Worm (Caenorhabditis elegans) whole organism, mixed stage, embryonic: ENCODE data around the gene C54D10.4.

Experiments used
- M03D4.4 ChIP-seq: sonication (generic microtip); optimal IDR thresholded peaks from 2 replicates; lab custom pipeline; 2017; ENCODE audit warnings: mild to moderate bottlenecking, missing genetic modification characterization, missing compliant biosample characterization
- bed-3 ChIP-seq: fragments of 200-800 bp; sonication (Bioruptor generic); optimal IDR thresholded peaks from 3 replicates; lab custom pipeline; 2018; ENCODE audit warnings: mild to moderate bottlenecking, missing genetic modification characterization, moderate library complexity, missing compliant biosample characterization
- blmp-1 ChIP-seq: fragments of 150-350 bp; optimal IDR thresholded peaks from 2 replicates; lab custom pipeline; 2014; ENCODE audit warnings: missing biosample characterization, missing genetic modification characterization
- ceh-39 ChIP-seq: fragments of 150-350 bp; optimal IDR thresholded peaks from 2 replicates; lab custom pipeline; 2014; ENCODE audit warnings: missing biosample characterization, missing genetic modification characterization
- ceh-43 ChIP-seq: fragments of 200-800 bp; sonication (Bioruptor generic); optimal IDR thresholded peaks from 2 replicates; lab custom pipeline; 2018; ENCODE audit warnings: mild to moderate bottlenecking, missing genetic modification characterization, moderate library complexity, missing compliant biosample characterization
- ceh-83 ChIP-seq: fragments of 200-800 bp; sonication (Bioruptor generic); optimal IDR thresholded peaks from 2 replicates; lab custom pipeline; 2018; ENCODE audit warnings: mild to moderate bottlenecking, missing genetic modification characterization, missing compliant biosample characterization
- ces-1 ChIP-seq: fragments of 150-350 bp; optimal IDR thresholded peaks from 2 replicates; lab custom pipeline; 2014; ENCODE audit warnings: missing biosample characterization, missing genetic modification reagents, missing genetic modification characterization
- cnd-1 ChIP-seq: fragments of 200-800 bp; sonication (Bioruptor generic); optimal IDR thresholded peaks from 2 replicates; lab custom pipeline; 2018; ENCODE audit warnings: mild to moderate bottlenecking, missing genetic modification characterization, missing compliant biosample characterization
- drap-1 ChIP-seq: fragments of 200-800 bp; sonication (Bioruptor generic); optimal IDR thresholded peaks from 3 replicates; lab custom pipeline; 2018; ENCODE audit warnings: mild to moderate bottlenecking, missing genetic modification characterization, missing compliant biosample characterization
- elt-1 ChIP-seq: sonication (generic microtip); optimal IDR thresholded peaks from 2 replicates; lab custom pipeline; 2017; ENCODE audit warnings: missing genetic modification characterization, mild to moderate bottlenecking, missing compliant biosample characterization, antibody characterized with exemption, moderate library complexity, borderline replicate concordance; ENCODE audit not compliant: insufficient read depth
- elt-3 ChIP-seq: fragments of 150-350 bp; optimal IDR thresholded peaks from 2 replicates; lab custom pipeline; 2014; ENCODE audit warnings: missing biosample characterization, missing genetic modification characterization
- ham-2 ChIP-seq: fragments of 200-800 bp; sonication (Bioruptor generic); optimal IDR thresholded peaks from 2 replicates; lab custom pipeline; 2018; ENCODE audit warnings: mild to moderate bottlenecking, missing genetic modification characterization, missing compliant biosample characterization
- hlh-1 ChIP-seq: fragments of 150-350 bp; optimal IDR thresholded peaks from 2 replicates; lab custom pipeline; 2014; ENCODE audit warnings: missing biosample characterization, missing genetic modification reagents, missing genetic modification characterization
- lin-13 ChIP-seq: fragments of 150-350 bp; optimal IDR thresholded peaks from 2 replicates; lab custom pipeline; 2014; ENCODE audit warnings: missing biosample characterization, missing genetic modification characterization
- lin-32 ChIP-seq: fragments of 200-800 bp; sonication (Bioruptor generic); optimal IDR thresholded peaks from 2 replicates; lab custom pipeline; 2018; ENCODE audit warnings: mild to moderate bottlenecking, missing genetic modification characterization, missing compliant biosample characterization
- lsy-2 ChIP-seq: fragments of 150-350 bp; optimal IDR thresholded peaks from 2 replicates; lab custom pipeline; 2014; ENCODE audit warnings: missing biosample characterization, missing genetic modification characterization
- mab-5 ChIP-seq: fragments of 150-350 bp; optimal IDR thresholded peaks from 2 replicates; lab custom pipeline; 2014; ENCODE audit warnings: missing biosample characterization, missing genetic modification characterization
- mep-1 ChIP-seq: fragments of 150-350 bp; optimal IDR thresholded peaks from 2 replicates; lab custom pipeline; 2017; ENCODE audit warnings: missing biosample characterization, missing genetic modification reagents, missing genetic modification characterization, inconsistent platforms
- mls-2 ChIP-seq: sonication (generic microtip); optimal IDR thresholded peaks from 2 replicates; lab custom pipeline; 2016; ENCODE audit warnings: mild to moderate bottlenecking, missing genetic modification characterization, moderate library complexity, missing compliant biosample characterization
- nhr-12 ChIP-seq: fragments of 150-350 bp; optimal IDR thresholded peaks from 2 replicates; lab custom pipeline; 2014; ENCODE audit warnings: missing biosample characterization, missing genetic modification characterization
- nhr-237 ChIP-seq: fragments of 150-350 bp; optimal IDR thresholded peaks from 2 replicates; lab custom pipeline; 2014; ENCODE audit warnings: missing biosample characterization, missing genetic modification characterization
- nhr-28 ChIP-seq: fragments of 150-350 bp; optimal IDR thresholded peaks from 2 replicates; lab custom pipeline; 2014; ENCODE audit warnings: missing biosample characterization, missing genetic modification characterization
- nhr-76 ChIP-seq: sonication (generic microtip); optimal IDR thresholded peaks from 2 replicates; lab custom pipeline; 2017; ENCODE audit warnings: missing biosample characterization, missing genetic modification characterization
- pha-4 ChIP-seq: fragments of 150-350 bp; optimal IDR thresholded peaks from 2 replicates; lab custom pipeline; 2018; ENCODE audit warnings: missing biosample characterization, missing genetic modification reagents, missing genetic modification characterization
- sem-2 ChIP-seq: fragments of 200-800 bp; sonication (Bioruptor generic); optimal IDR thresholded peaks from 2 replicates; lab custom pipeline; 2018; ENCODE audit warnings: mild to moderate bottlenecking, missing genetic modification characterization, missing compliant biosample characterization
- snpc-4 ChIP-seq: fragments of 150-350 bp; optimal IDR thresholded peaks from 2 replicates; lab custom pipeline; 2014; ENCODE audit warnings: missing biosample characterization, missing genetic modification characterization
- sptf-1 ChIP-seq: sonication (generic microtip); optimal IDR thresholded peaks from 2 replicates; lab custom pipeline; 2017; ENCODE audit warnings: mild to moderate bottlenecking, missing genetic modification characterization, moderate library complexity, missing compliant biosample characterization
- tbx-8 ChIP-seq: fragments of 200-800 bp; sonication (Bioruptor generic); optimal IDR thresholded peaks from 2 replicates; lab custom pipeline; 2018; ENCODE audit warnings: mild to moderate bottlenecking, missing genetic modification characterization, moderate library complexity, missing compliant biosample characterization
- unc-120 ChIP-seq: sonication (generic microtip); optimal IDR thresholded peaks from 2 replicates; lab custom pipeline; 2017; ENCODE audit warnings: missing genetic modification characterization, missing compliant biosample characterization; ENCODE audit not compliant: poor library complexity, severe bottlenecking
- unc-39 ChIP-seq: fragments of 150-350 bp; optimal IDR thresholded peaks from 2 replicates; lab custom pipeline; 2014; ENCODE audit warnings: missing biosample characterization, missing genetic modification characterization
- zip-8 ChIP-seq: fragments of 150-350 bp; optimal IDR thresholded peaks from 2 replicates; lab custom pipeline; 2014; ENCODE audit warnings: missing biosample characterization, missing genetic modification characterization
- ztf-11 ChIP-seq: fragments of 150-350 bp; optimal IDR thresholded peaks from 2 replicates; lab custom pipeline; 2014; ENCODE audit warnings: missing biosample characterization, missing genetic modification characterization

Gene C54D10.4

DNA sequence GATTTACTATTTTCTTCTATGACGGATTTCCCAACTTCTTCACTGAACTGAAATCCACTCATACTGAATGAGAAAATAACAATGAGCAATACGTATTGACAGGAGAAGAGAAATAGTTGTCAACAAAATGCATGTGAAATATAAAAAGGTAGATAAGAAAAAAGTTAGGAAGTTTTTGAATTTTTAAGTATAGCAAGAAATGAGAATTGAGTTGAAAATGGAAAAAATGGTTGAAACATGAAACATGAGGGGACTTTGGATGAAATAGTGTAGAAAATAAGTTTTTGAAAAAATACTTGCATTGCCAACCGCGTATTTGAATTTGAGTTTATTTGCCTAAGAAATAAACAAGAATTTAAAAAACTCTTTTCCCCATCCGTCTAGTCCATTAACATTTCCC lies 26.2 kb upstream of the C54D10.4 start, which contains the start of the genes pals-38 and C54D10.9:
Gene pals-38 (minus strand): TSS at position 101 of the 400 bp plus-strand sequence.
Gene C54D10.9 (plus strand): TSS at position 259 of the 400 bp plus-strand sequence.
- TF ChIP-seq blmp-1 (no peak), ceh-43 (GFP tag; lab: Kevin White, UChicago) (no peak), nhr-76 (tag; lab: Kevin White, UChicago) (no peak), unc-120 (tag; lab: Kevin White, UChicago) (no peak), lsy-2 (tag; lab: Kevin White, UChicago) (no peak), hlh-1 (tag; lab: Kevin White, UChicago) (no peak), mep-1 (tag; lab: Kevin White, UChicago) (no peak), ztf-11 (tag; lab: Kevin White, UChicago) (no peak), nhr-237 (tag; lab: Kevin White, UChicago) (no peak), M03D4.4 (tag; lab: Kevin White, UChicago) (no peak), nhr-28 (tag; lab: Kevin White, UChicago) (no peak), ces-1 (GFP tag; lab: Kevin White, UChicago) (no peak), lin-32 (GFP tag; lab: Kevin White, UChicago) (no peak), ceh-83 (GFP tag; lab: Kevin White, UChicago) (no peak), ham-2 (no peak), unc-39 (tag; lab: Kevin White, UChicago) (no peak), tbx-8 (GFP tag; lab: Kevin White, UChicago) (no peak), zip-8 (tag; lab: Kevin White, UChicago) (no peak), elt-1 (no peak), lin-13 (tag; lab: Kevin White, UChicago) (no peak)

DNA sequence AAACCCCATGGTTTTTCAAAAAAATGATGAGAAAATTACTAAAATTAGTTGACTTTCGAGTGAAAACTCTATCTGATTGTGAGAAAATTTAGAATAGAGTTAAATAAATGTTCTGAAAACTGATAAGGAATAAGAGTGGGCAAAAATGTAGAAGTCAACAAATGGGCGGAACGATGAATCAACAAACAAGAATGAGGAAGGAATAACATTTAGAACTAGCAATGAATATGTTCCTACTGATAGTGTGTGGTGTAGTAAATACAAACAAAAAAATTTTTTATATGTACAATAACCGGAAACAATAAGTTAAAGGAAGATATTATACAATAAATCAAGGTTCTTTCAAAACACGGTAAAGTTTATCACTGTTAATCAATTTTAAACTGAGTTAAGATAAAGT lies 23.0 kb upstream of the C54D10.4 start, which contains the start of gene pals-39:
Gene pals-39 (minus strand): TSS at position 101 of the 400 bp plus-strand sequence.
- TF ChIP-seq ceh-39 (tag; lab: Kevin White, UChicago) (no peak), ceh-83 (GFP tag; lab: Kevin White, UChicago) (no peak), nhr-28 (tag; lab: Kevin White, UChicago) (no peak), sptf-1 (no peak), elt-1 (no peak), mls-2 (tag; lab: Kevin White, UChicago) (no peak), lin-32 (GFP tag; lab: Kevin White, UChicago) (no peak), drap-1 (no peak)

DNA sequence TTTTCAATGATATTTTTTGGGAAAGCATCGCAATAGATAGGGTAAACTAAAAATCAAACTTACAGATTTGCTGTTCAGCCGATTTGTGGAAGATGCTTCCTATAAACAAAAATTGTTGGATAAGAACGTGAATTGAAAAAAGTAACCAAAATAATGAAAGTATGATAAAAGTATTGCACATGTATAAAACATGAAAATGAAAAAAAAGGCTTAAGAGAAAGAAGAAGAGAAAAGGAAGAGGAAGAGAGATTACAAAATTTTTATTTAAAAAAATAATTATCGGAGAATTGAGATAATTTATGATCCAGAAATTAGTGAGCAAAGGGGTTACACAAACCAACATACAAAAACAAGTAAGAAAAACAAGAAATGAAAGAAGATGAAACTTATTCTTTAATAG lies 20.7 kb upstream of the C54D10.4 start, which contains the start of gene pals-37:
Gene pals-37 (minus strand): TSS at position 101 of the 400 bp plus-strand sequence.
- TF ChIP-seq sem-2 (GFP tag; lab: Kevin White, UChicago), result no peak
- no peak for TF ChIP-seq nhr-76 (tag; lab: Kevin White, UChicago)
- no peak for TF ChIP-seq mep-1 (tag; lab: Kevin White, UChicago)
- no peak for TF ChIP-seq M03D4.4 (tag; lab: Kevin White, UChicago)
- no peak for TF ChIP-seq ceh-43 (GFP tag; lab: Kevin White, UChicago)
- no peak for TF ChIP-seq ces-1 (GFP tag; lab: Kevin White, UChicago)
- no peak for TF ChIP-seq cnd-1 (tag; lab: Kevin White, UChicago)
- TF ChIP-seq hlh-1 (tag; lab: Kevin White, UChicago), result no peak
- no peak for TF ChIP-seq pha-4 (tag; lab: Kevin White, UChicago)
- no peak for TF ChIP-seq nhr-12 (tag; lab: Kevin White, UChicago)
- no peak for TF ChIP-seq lin-32 (GFP tag; lab: Kevin White, UChicago)
- no peak for TF ChIP-seq elt-1
- no peak for TF ChIP-seq mab-5 (tag; lab: Kevin White, UChicago)
- TF ChIP-seq tbx-8 (GFP tag; lab: Kevin White, UChicago), result no peak

DNA sequence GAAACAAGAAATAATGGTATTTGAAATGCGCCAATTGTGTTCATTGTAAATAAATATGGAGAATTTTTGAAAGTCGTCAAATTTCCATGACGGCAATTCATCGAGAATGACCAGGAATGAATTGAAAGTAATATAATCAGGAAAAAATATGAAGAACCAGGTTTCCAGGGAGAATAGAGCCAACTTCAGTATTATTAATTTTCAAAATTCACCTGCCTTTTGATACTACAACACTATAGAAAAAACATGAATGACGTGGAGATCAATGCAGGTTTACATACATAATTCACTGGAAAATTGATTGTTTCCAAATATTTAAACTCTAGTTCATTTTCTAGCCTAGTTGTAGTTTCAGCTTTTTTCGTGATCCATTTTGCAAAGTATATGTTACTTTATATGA lies 13.0 kb upstream of the C54D10.4 start, which contains the start of gene srh-25:
Gene srh-25 (minus strand): TSS at position 101 of the 400 bp plus-strand sequence.
- TF ChIP-seq nhr-28 (tag; lab: Kevin White, UChicago), result no peak
- no peak for TF ChIP-seq blmp-1
- TF ChIP-seq ceh-39 (tag; lab: Kevin White, UChicago), result no peak
- TF ChIP-seq mls-2 (tag; lab: Kevin White, UChicago), result no peak
- TF ChIP-seq nhr-237 (tag; lab: Kevin White, UChicago), result no peak
- TF ChIP-seq sem-2 (GFP tag; lab: Kevin White, UChicago), result no peak
- TF ChIP-seq bed-3 (GFP tag; lab: Kevin White, UChicago), result no peak
- TF ChIP-seq mab-5 (tag; lab: Kevin White, UChicago), result no peak
- no peak for TF ChIP-seq snpc-4
- TF ChIP-seq lsy-2 (tag; lab: Kevin White, UChicago), result no peak
- TF ChIP-seq unc-120 (tag; lab: Kevin White, UChicago), result no peak
- no peak for TF ChIP-seq ceh-83 (GFP tag; lab: Kevin White, UChicago)
- no peak for TF ChIP-seq unc-39 (tag; lab: Kevin White, UChicago)
- no peak for TF ChIP-seq mep-1 (tag; lab: Kevin White, UChicago)
- TF ChIP-seq nhr-76 (tag; lab: Kevin White, UChicago), result no peak
- TF ChIP-seq elt-3, result no peak
